Worm (Caenorhabditis elegans) whole organism, mixed stage, embryonic: ENCODE data around the gene gbb-2.

Experiments used
- cnd-1 ChIP-seq: fragments of 200-800 bp; sonication (Bioruptor generic); optimal IDR thresholded peaks from 2 replicates; lab custom pipeline; 2018; ENCODE audit warnings: mild to moderate bottlenecking, missing genetic modification characterization, missing compliant biosample characterization
- elt-1 ChIP-seq: sonication (generic microtip); optimal IDR thresholded peaks from 2 replicates; lab custom pipeline; 2017; ENCODE audit warnings: missing genetic modification characterization, mild to moderate bottlenecking, missing compliant biosample characterization, antibody characterized with exemption, moderate library complexity, borderline replicate concordance; ENCODE audit not compliant: insufficient read depth
- elt-3 ChIP-seq: fragments of 150-350 bp; optimal IDR thresholded peaks from 2 replicates; lab custom pipeline; 2014; ENCODE audit warnings: missing biosample characterization, missing genetic modification characterization
- mab-5 ChIP-seq: fragments of 150-350 bp; optimal IDR thresholded peaks from 2 replicates; lab custom pipeline; 2014; ENCODE audit warnings: missing biosample characterization, missing genetic modification characterization
- mep-1 ChIP-seq: fragments of 150-350 bp; optimal IDR thresholded peaks from 2 replicates; lab custom pipeline; 2017; ENCODE audit warnings: missing biosample characterization, missing genetic modification reagents, missing genetic modification characterization, inconsistent platforms
- nhr-2 ChIP-seq: fragments of 150-350 bp; optimal IDR thresholded peaks from 2 replicates; lab custom pipeline; 2014; ENCODE audit warnings: missing biosample characterization, missing genetic modification characterization
- nhr-237 ChIP-seq: fragments of 150-350 bp; optimal IDR thresholded peaks from 2 replicates; lab custom pipeline; 2014; ENCODE audit warnings: missing biosample characterization, missing genetic modification characterization
- pha-4 ChIP-seq: fragments of 150-350 bp; optimal IDR thresholded peaks from 2 replicates; lab custom pipeline; 2018; ENCODE audit warnings: missing biosample characterization, missing genetic modification reagents, missing genetic modification characterization
- snpc-4 ChIP-seq: fragments of 150-350 bp; optimal IDR thresholded peaks from 2 replicates; lab custom pipeline; 2014; ENCODE audit warnings: missing biosample characterization, missing genetic modification characterization
- sptf-1 ChIP-seq: sonication (generic microtip); optimal IDR thresholded peaks from 2 replicates; lab custom pipeline; 2017; ENCODE audit warnings: mild to moderate bottlenecking, missing genetic modification characterization, moderate library complexity, missing compliant biosample characterization
- unc-39 ChIP-seq: fragments of 150-350 bp; optimal IDR thresholded peaks from 2 replicates; lab custom pipeline; 2014; ENCODE audit warnings: missing biosample characterization, missing genetic modification characterization
- unc-62 ChIP-seq: fragments of 150-350 bp; optimal IDR thresholded peaks from 2 replicates; lab custom pipeline; 2014; ENCODE audit warnings: missing biosample characterization, missing genetic modification reagents, missing genetic modification characterization

ce11 chrIV:4541195-4541594 lies 34.6 kb upstream of the gbb-2 start:
- no peak for TF ChIP-seq mep-1 (tag; lab: Kevin White, UChicago)
- no peak for TF ChIP-seq snpc-4 (tag; lab: Kevin White, UChicago)
- no peak for TF ChIP-seq cnd-1 (tag; lab: Kevin White, UChicago)
- TF ChIP-seq nhr-2 (tag; lab: Kevin White, UChicago), result no peak
- TF ChIP-seq unc-62 (GFP tag; lab: Kevin White, UChicago), result no peak
- no peak for TF ChIP-seq pha-4 (tag; lab: Kevin White, UChicago)
- no peak for TF ChIP-seq unc-39 (tag; lab: Kevin White, UChicago)
- TF ChIP-seq nhr-237, result no peak
- no peak for TF ChIP-seq elt-3
- TF ChIP-seq mab-5 (tag; lab: Kevin White, UChicago), result no peak
- TF ChIP-seq elt-1, result no peak
- TF ChIP-seq sptf-1 (tag; lab: Kevin White, UChicago), result no peak
